Worm (Caenorhabditis elegans) whole organism, L4 larva: ENCODE data around the gene sam-4.

ENCODE experiments used
- T20F7.1 ChIP-seq: fragments of 200-800 bp; sonication (Bioruptor generic); optimal IDR thresholded peaks from 2 replicates; lab custom pipeline; 2018; ENCODE audit warnings: mild to moderate bottlenecking, missing genetic modification characterization, missing compliant biosample characterization
- ZK546.5 ChIP-seq, 2 experiments: sonication (generic microtip); optimal IDR thresholded peaks; 2 replicates each; lab custom pipeline; 2017; ENCODE audit warnings: missing biosample characterization in 2 of 2, missing genetic modification characterization in 2 of 2
- ama-1 ChIP-seq: fragments of 150-350 bp; optimal IDR thresholded peaks from 2 replicates; lab custom pipeline; 2014; ENCODE audit warnings: inconsistent platforms, mixed read lengths
- ceh-28 ChIP-seq: fragments of 150-350 bp; optimal IDR thresholded peaks from 2 replicates; lab custom pipeline; 2014; ENCODE audit warnings: missing biosample characterization, missing genetic modification reagents, missing genetic modification characterization
- ces-1 ChIP-seq: fragments of 150-350 bp; sonication (generic microtip); optimal IDR thresholded peaks from 4 replicates; lab custom pipeline; 2014; ENCODE audit warnings: missing biosample characterization, missing genetic modification reagents, missing genetic modification characterization
- dpl-1 ChIP-seq: fragments of 150-350 bp; optimal IDR thresholded peaks from 2 replicates; lab custom pipeline; 2014; ENCODE audit warnings: missing biosample characterization, missing genetic modification reagents, missing genetic modification characterization
- hmg-1.1 ChIP-seq: fragments of 200-800 bp; sonication (Bioruptor generic); IDR thresholded peaks from 2 replicates; pipeline ENCODE4 v1.3.6; 2022; ENCODE audit warnings: missing genetic modification reagents, missing genetic modification characterization, missing compliant biosample characterization
- lin-15B ChIP-seq: fragments of 150-350 bp; sonication (generic microtip); optimal IDR thresholded peaks from 3 replicates; lab custom pipeline; 2014; ENCODE audit warnings: missing biosample characterization, missing genetic modification characterization
- lin-38 ChIP-seq: fragments of 200-800 bp; sonication (Bioruptor generic); IDR thresholded peaks from 2 replicates; pipeline ENCODE4 v1.3.6; 2022; ENCODE audit warnings: missing genetic modification reagents, missing genetic modification characterization, missing compliant biosample characterization
- nhr-10 ChIP-seq: fragments of 150-350 bp; optimal IDR thresholded peaks from 2 replicates; lab custom pipeline; 2014; ENCODE audit warnings: missing biosample characterization, missing genetic modification characterization
- nhr-237 ChIP-seq: sonication (generic microtip); optimal IDR thresholded peaks from 2 replicates; lab custom pipeline; 2017; ENCODE audit warnings: missing biosample characterization, missing genetic modification characterization
- sdz-12 ChIP-seq: fragments of 200-800 bp; sonication (Bioruptor generic); optimal IDR thresholded peaks from 2 replicates; lab custom pipeline; 2018; ENCODE audit warnings: mild to moderate bottlenecking, missing genetic modification characterization, missing compliant biosample characterization
- unc-39 ChIP-seq: sonication (generic microtip); optimal IDR thresholded peaks from 2 replicates; lab custom pipeline; 2017; ENCODE audit warnings: missing biosample characterization, missing genetic modification characterization
- zag-1 ChIP-seq: fragments of 150-350 bp; optimal IDR thresholded peaks from 2 replicates; lab custom pipeline; 2014; ENCODE audit warnings: missing biosample characterization, missing genetic modification characterization

DNA sequence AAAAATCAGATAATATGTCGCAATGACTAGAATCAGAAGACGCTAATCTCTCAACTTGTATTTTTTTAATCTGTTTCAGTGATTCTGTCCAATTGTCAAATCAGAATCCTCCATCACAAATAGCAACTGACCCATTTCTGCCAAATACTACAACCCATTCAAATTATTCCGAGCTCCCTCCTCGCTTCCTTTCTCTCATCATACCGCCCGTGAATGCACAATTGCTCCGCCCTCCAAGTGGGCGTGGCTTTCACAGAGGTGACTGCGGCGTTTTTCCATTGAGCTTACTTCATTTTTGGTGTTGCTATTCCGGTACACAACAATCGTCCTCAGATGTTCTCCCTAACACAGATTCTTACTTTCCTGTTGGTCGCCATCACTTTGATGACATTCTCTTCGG lies 31.6 kb upstream of the sam-4 start, which contains the start of gene flp-27:
- TF ChIP-seq nhr-10 = no peak
- no peak for TF ChIP-seq lin-38 (GFP tag; lab: Robert Waterston, UW)
- no peak for TF ChIP-seq sdz-12
- TF ChIP-seq lin-15B (tag; lab: Kevin White, UChicago) = no peak
- no peak for TF ChIP-seq ZK546.5 (tag; optimal IDR thresholded peaks at IDR 0.05; lab: Kevin White, UChicago)
- no peak for TF ChIP-seq dpl-1 (GFP tag; lab: Kevin White, UChicago)
- no peak for TF ChIP-seq nhr-237 (tag; lab: Kevin White, UChicago)
- TF ChIP-seq T20F7.1 = no peak
- TF ChIP-seq ceh-28 (tag; lab: Kevin White, UChicago) = no peak
- no peak for TF ChIP-seq ces-1 (GFP tag; lab: Kevin White, UChicago)
- TF ChIP-seq unc-39 (tag; lab: Kevin White, UChicago) = no peak
- TF ChIP-seq zag-1 (tag; lab: Kevin White, UChicago) = no peak
- no peak for TF ChIP-seq ama-1 (lab: Kevin White, UChicago)
- no peak for TF ChIP-seq hmg-1.1 (GFP tag; lab: Robert Waterston, UW)
